Worm (Caenorhabditis elegans) whole organism, L3 larva: ENCODE results near the gene irld-23.

Source experiments
- R02D3.7 ChIP-seq: fragments of 150-350 bp; optimal IDR thresholded peaks from 2 replicates; lab custom pipeline; 2014; ENCODE audit warnings: missing biosample characterization, missing genetic modification characterization
- ceh-28 ChIP-seq: fragments of 150-350 bp; optimal IDR thresholded peaks from 2 replicates; lab custom pipeline; 2014; ENCODE audit warnings: missing biosample characterization, missing genetic modification reagents, missing genetic modification characterization
- lin-15B ChIP-seq: fragments of 150-350 bp; optimal IDR thresholded peaks from 2 replicates; lab custom pipeline; 2014; ENCODE audit warnings: missing biosample characterization, missing genetic modification characterization
- nhr-237 ChIP-seq: fragments of 150-350 bp; optimal IDR thresholded peaks from 2 replicates; lab custom pipeline; 2014; ENCODE audit warnings: missing biosample characterization, missing genetic modification characterization
- nhr-25 ChIP-seq: sonication (generic microtip); optimal IDR thresholded peaks from 2 replicates; lab custom pipeline; 2017; ENCODE audit warnings: missing biosample characterization, missing genetic modification characterization
- nhr-28 ChIP-seq: fragments of 150-350 bp; optimal IDR thresholded peaks from 2 replicates; lab custom pipeline; 2014; ENCODE audit warnings: missing biosample characterization, missing genetic modification characterization
- unc-39 ChIP-seq: sonication (generic microtip); optimal IDR thresholded peaks from 4 replicates; lab custom pipeline; 2017; ENCODE audit warnings: missing biosample characterization, missing genetic modification characterization

ce11 chrX:17063749-17064252 is 16.7 kb downstream of the irld-23 start:
- no peak for TF ChIP-seq nhr-237 (tag; lab: Kevin White, UChicago)
- peak; percentile 22 for TF ChIP-seq nhr-25
- no peak for TF ChIP-seq unc-39 (tag; lab: Kevin White, UChicago)
- no peak for TF ChIP-seq ceh-28 (tag; lab: Kevin White, UChicago)
- TF ChIP-seq nhr-28 (tag; lab: Kevin White, UChicago) = no peak
- TF ChIP-seq lin-15B (tag; lab: Kevin White, UChicago) = no peak
- TF ChIP-seq R02D3.7 (tag; lab: Kevin White, UChicago) = no peak
